In genomic region chr2L:10198911-10199310, dm6 we compare ENCODE assay signal across 1 fruit fly cellular context.
TF ChIP-seq lines count a peak whose summit lies in the region.

Gene Sur, minus strand, starts transcription at chr2L:10199117.

TF ChIP-seq in whole organism, embryonic, 481 proteins besides CTCF, POLR2A, EP300 and RAD21 (continued from another document):
- no peak for TF ChIP-seq CG2199 (GFP tag; IDR thresholded peaks at IDR 0.05; lab: Robert Waterston, UW)
- peak; percentile 81 for TF ChIP-seq cwo (GFP tag; optimal IDR thresholded peaks at IDR 0.05; lab: Kevin White, UChicago)
- TF ChIP-seq Med (GFP tag; lab: Kevin White, UChicago), result no peak
- peak; percentile 27; the same call in 1 of the 2 replicates for TF ChIP-seq MBD-R2 (GFP tag; IDR thresholded peaks at IDR 0.05; lab: Robert Waterston, UW)
- TF ChIP-seq Hr51 (GFP tag; optimal IDR thresholded peaks at IDR 0.05; lab: Kevin White, UChicago), result no peak
- TF ChIP-seq CG12219 (GFP tag; optimal IDR thresholded peaks at IDR 0.05; lab: Kevin White, UChicago), result no peak
- no peak for TF ChIP-seq CG6813 (GFP tag; optimal IDR thresholded peaks at IDR 0.05; lab: Kevin White, UChicago)
- TF ChIP-seq CG10543 (GFP tag; optimal IDR thresholded peaks at IDR 0.05; lab: Kevin White, UChicago), result peak; percentile 58
- TF ChIP-seq zen (tag; optimal IDR thresholded peaks at IDR 0.05; lab: Kevin White, UChicago), result no peak
- TF ChIP-seq CG31365 (tag; optimal IDR thresholded peaks at IDR 0.05; lab: Kevin White, UChicago), result no peak
- TF ChIP-seq CG12769 (tag; optimal IDR thresholded peaks at IDR 0.05; lab: Kevin White, UChicago), result peak; percentile 46
- TF ChIP-seq amos (GFP tag; IDR thresholded peaks at IDR 0.05; lab: Robert Waterston, UW; ENCODE audit: partially characterized antibody), result peak; percentile 30; the same call in 1 of the 2 replicates
- TF ChIP-seq lilli (GFP tag; optimal IDR thresholded peaks at IDR 0.05; lab: Kevin White, UChicago), result no peak
- no peak for TF ChIP-seq CG16813 (GFP tag; IDR thresholded peaks at IDR 0.05; lab: Robert Waterston, UW; ENCODE audit: partially characterized antibody)
- no peak for TF ChIP-seq CG14965 (GFP tag; optimal IDR thresholded peaks at IDR 0.05; lab: Kevin White, UChicago; ENCODE audit: borderline replicate concordance)
- TF ChIP-seq ci (GFP tag; IDR thresholded peaks at IDR 0.05; lab: Robert Waterston, UW), result peak; percentile 55; the same call in 1 of the 3 replicates
- TF ChIP-seq Rfx (GFP tag; IDR thresholded peaks at IDR 0.05; lab: Robert Waterston, UW), result 0 out of 2 replicates have a peak, but pooled peaks have one; percentile 9
- TF ChIP-seq CG4730 (GFP tag; IDR thresholded peaks at IDR 0.05; lab: Robert Waterston, UW), result no peak
- TF ChIP-seq CG12104 (GFP tag; optimal IDR thresholded peaks at IDR 0.05; lab: Kevin White, UChicago), result no peak
- TF ChIP-seq H2.0 (GFP tag; IDR thresholded peaks at IDR 0.05; lab: Robert Waterston, UW), result no peak
- no peak for TF ChIP-seq Bteb2 (GFP tag; optimal IDR thresholded peaks at IDR 0.05; lab: Kevin White, UChicago)
- no peak for TF ChIP-seq h (optimal IDR thresholded peaks at IDR 0.05; lab: Kevin White, UChicago)
- TF ChIP-seq pzg (GFP tag; optimal IDR thresholded peaks at IDR 0.05; lab: Kevin White, UChicago), result no peak
- no peak for TF ChIP-seq CG10366 (GFP tag; IDR thresholded peaks at IDR 0.05; lab: Robert Waterston, UW)
